Worm (Caenorhabditis elegans) whole organism, L4 larva: ENCODE measurements around the gene abu-14.

Source experiments
- T26A8.4 ChIP-seq: fragments of 200-800 bp; sonication (Bioruptor generic); IDR thresholded peaks from 2 replicates; pipeline ENCODE4 v1.3.6; 2022; ENCODE audit warnings: missing genetic modification characterization, missing compliant biosample characterization
- Y48G9A.11 ChIP-seq: fragments of 200-800 bp; sonication (Bioruptor generic); IDR thresholded peaks from 2 replicates; pipeline ENCODE4 v1.3.6; 2022; ENCODE audit warnings: missing genetic modification reagents, missing genetic modification characterization, missing compliant biosample characterization
- Y5F2A.4 ChIP-seq: fragments of 200-800 bp; sonication (Bioruptor generic); optimal IDR thresholded peaks from 2 replicates; lab custom pipeline; 2018; ENCODE audit warnings: mild to moderate bottlenecking, missing genetic modification characterization, missing compliant biosample characterization
- ZK546.5 ChIP-seq, 2 experiments: sonication (generic microtip); optimal IDR thresholded peaks; 2 replicates each; lab custom pipeline; 2017; ENCODE audit warnings: missing biosample characterization in 2 of 2, missing genetic modification characterization in 2 of 2
- arid-1 ChIP-seq: fragments of 200-800 bp; sonication (Bioruptor generic); conservative IDR thresholded peaks from 2 replicates; pipeline ENCODE4 v1.3.6; 2022; ENCODE audit warnings: missing genetic modification reagents, missing genetic modification characterization, missing compliant biosample characterization
- attf-4 ChIP-seq: sonication (generic microtip); optimal IDR thresholded peaks from 3 replicates; lab custom pipeline; 2017; ENCODE audit warnings: missing biosample characterization, missing genetic modification characterization
- ceh-32 ChIP-seq: sonication (generic microtip); optimal IDR thresholded peaks from 2 replicates; lab custom pipeline; 2016; ENCODE audit warnings: mild to moderate bottlenecking, missing genetic modification characterization, missing compliant biosample characterization; ENCODE audit not compliant: poor library complexity
- ceh-44 ChIP-seq: fragments of 200-800 bp; sonication (Bioruptor generic); IDR thresholded peaks from 2 replicates; pipeline ENCODE4 v1.3.6; 2022; ENCODE audit warnings: missing genetic modification reagents, missing genetic modification characterization, missing compliant biosample characterization
- ceh-62 ChIP-seq: sonication (generic microtip); optimal IDR thresholded peaks from 2 replicates; lab custom pipeline; 2017; ENCODE audit warnings: missing biosample characterization, missing genetic modification characterization
- daf-16 ChIP-seq, 3 experiments: sonication (generic microtip); optimal IDR thresholded peaks; 2 replicates each; lab custom pipeline; 2016 to 2017; ENCODE audit warnings: missing genetic modification characterization in 3 of 3, missing genetic modification reagents in 3 of 3, mild to moderate bottlenecking in 2 of 3, missing compliant biosample characterization in 2 of 3, missing biosample characterization in 1 of 3, moderate library complexity in 1 of 3
- daf-19 ChIP-seq: fragments of 200-800 bp; sonication (Bioruptor generic); conservative IDR thresholded peaks from 2 replicates; pipeline ENCODE4 v1.3.6; 2022; ENCODE audit warnings: missing genetic modification characterization, missing compliant biosample characterization
- duxl-1 ChIP-seq: sonication (generic microtip); optimal IDR thresholded peaks from 2 replicates; lab custom pipeline; 2016; ENCODE audit warnings: mild to moderate bottlenecking, missing genetic modification characterization, moderate library complexity, missing compliant biosample characterization; ENCODE audit not compliant: poor library complexity
- dve-1 ChIP-seq: sonication (generic microtip); optimal IDR thresholded peaks from 2 replicates; lab custom pipeline; 2017; ENCODE audit warnings: antibody characterized with exemption, mild to moderate bottlenecking, missing genetic modification characterization, missing compliant biosample characterization; ENCODE audit not compliant: insufficient read depth
- egl-27 ChIP-seq: sonication (generic microtip); optimal IDR thresholded peaks from 3 replicates; lab custom pipeline; 2017; ENCODE audit warnings: missing biosample characterization, missing genetic modification reagents, missing genetic modification characterization
- fkh-10 ChIP-seq: fragments of 150-350 bp; optimal IDR thresholded peaks from 2 replicates; lab custom pipeline; 2014; ENCODE audit warnings: missing biosample characterization, missing genetic modification reagents, missing genetic modification characterization
- hlh-11 ChIP-seq: fragments of 200-800 bp; sonication (Bioruptor generic); optimal IDR thresholded peaks from 2 replicates; lab custom pipeline; 2018; ENCODE audit warnings: mild to moderate bottlenecking, missing genetic modification characterization, missing compliant biosample characterization
- hlh-30 ChIP-seq: sonication (generic microtip); optimal IDR thresholded peaks from 2 replicates; lab custom pipeline; 2017; ENCODE audit warnings: antibody characterized with exemption, mild to moderate bottlenecking, missing genetic modification characterization, missing compliant biosample characterization; ENCODE audit not compliant: insufficient read depth
- lin-38 ChIP-seq: fragments of 200-800 bp; sonication (Bioruptor generic); IDR thresholded peaks from 2 replicates; pipeline ENCODE4 v1.3.6; 2022; ENCODE audit warnings: missing genetic modification reagents, missing genetic modification characterization, missing compliant biosample characterization
- lsy-2 ChIP-seq, 2 experiments: fragments of 150-350 bp in 1 of 2; sonication (generic microtip) in 1 of 2; optimal IDR thresholded peaks; 2 replicates each; lab custom pipeline; 2014 to 2017; ENCODE audit warnings: missing biosample characterization in 2 of 2, missing genetic modification characterization in 2 of 2
- mdt-29 ChIP-seq: fragments of 200-800 bp; sonication (Bioruptor generic); IDR thresholded peaks from 2 replicates; pipeline ENCODE4 v1.3.6; 2022; ENCODE audit warnings: missing genetic modification reagents, missing genetic modification characterization, missing compliant biosample characterization
- mes-2 ChIP-seq: sonication (generic microtip); optimal IDR thresholded peaks from 2 replicates; lab custom pipeline; 2016; ENCODE audit warnings: missing genotype, mild to moderate bottlenecking, missing genetic modification characterization, missing compliant biosample characterization; ENCODE audit not compliant: poor library complexity, severe bottlenecking
- nhr-102 ChIP-seq: sonication (generic microtip); optimal IDR thresholded peaks from 2 replicates; lab custom pipeline; 2016; ENCODE audit warnings: mild to moderate bottlenecking, missing genetic modification characterization, moderate library complexity, missing compliant biosample characterization
- nhr-111 ChIP-seq: fragments of 200-800 bp; sonication (Bioruptor generic); optimal IDR thresholded peaks from 2 replicates; lab custom pipeline; 2018; ENCODE audit warnings: mild to moderate bottlenecking, missing genetic modification characterization, missing compliant biosample characterization
- nhr-28 ChIP-seq: fragments of 150-350 bp; optimal IDR thresholded peaks from 2 replicates; lab custom pipeline; 2014; ENCODE audit warnings: missing biosample characterization, missing genetic modification characterization
- nhr-6 ChIP-seq: fragments of 150-350 bp; optimal IDR thresholded peaks from 2 replicates; lab custom pipeline; 2014; ENCODE audit warnings: missing biosample characterization, missing genetic modification characterization
- pha-4 ChIP-seq, 2 experiments: fragments of 150-350 bp in 1 of 2; fragments of 200-800 bp in 1 of 2; sonication (Bioruptor generic) in 1 of 2; IDR thresholded peaks in 1 of 2; optimal IDR thresholded peaks in 1 of 2; 2 replicates each; pipeline versions ENCODE4 v1.3.6 to Lab custom; 2014 to 2022; ENCODE audit warnings: missing genetic modification characterization in 2 of 2, missing genetic modification reagents in 2 of 2, missing biosample characterization in 1 of 2, missing compliant biosample characterization in 1 of 2
- pqm-1 ChIP-seq: sonication (generic microtip); optimal IDR thresholded peaks from 2 replicates; lab custom pipeline; 2017; ENCODE audit warnings: missing biosample characterization, missing genetic modification characterization
- saeg-2 ChIP-seq: fragments of 200-800 bp; sonication (Bioruptor generic); IDR thresholded peaks from 2 replicates; pipeline ENCODE4 v1.3.6; 2022; ENCODE audit warnings: missing genetic modification reagents, missing genetic modification characterization, missing compliant biosample characterization
- sdz-12 ChIP-seq: fragments of 200-800 bp; sonication (Bioruptor generic); optimal IDR thresholded peaks from 2 replicates; lab custom pipeline; 2018; ENCODE audit warnings: mild to moderate bottlenecking, missing genetic modification characterization, missing compliant biosample characterization
- skn-1 ChIP-seq: fragments of 150-350 bp; optimal IDR thresholded peaks from 2 replicates; lab custom pipeline; 2014; ENCODE audit warnings: missing biosample characterization, missing genetic modification characterization
- spr-1 ChIP-seq: sonication (generic microtip); optimal IDR thresholded peaks from 2 replicates; lab custom pipeline; 2016; ENCODE audit warnings: mild to moderate bottlenecking, missing genetic modification characterization, missing compliant biosample characterization
- spr-3 ChIP-seq: fragments of 200-800 bp; sonication (Bioruptor generic); optimal IDR thresholded peaks from 2 replicates; lab custom pipeline; 2018; ENCODE audit warnings: mild to moderate bottlenecking, missing genetic modification characterization, missing compliant biosample characterization
- tag-97 ChIP-seq: fragments of 200-800 bp; sonication (Bioruptor generic); IDR thresholded peaks from 2 replicates; pipeline ENCODE4 v1.3.6; 2022; ENCODE audit warnings: missing genetic modification characterization, missing compliant biosample characterization
- tra-1 ChIP-seq: fragments of 200-800 bp; sonication (Bioruptor generic); IDR thresholded peaks from 2 replicates; pipeline ENCODE4 v1.3.6; 2022; ENCODE audit warnings: missing genetic modification reagents, missing genetic modification characterization, missing compliant biosample characterization
- unc-39 ChIP-seq: sonication (generic microtip); optimal IDR thresholded peaks from 2 replicates; lab custom pipeline; 2017; ENCODE audit warnings: missing biosample characterization, missing genetic modification characterization
- unc-62 ChIP-seq, 3 experiments: fragments of 150-350 bp in 1 of 3; sonication (generic microtip); optimal IDR thresholded peaks in 2 of 3; peaks in 1 of 3; 1 replicate in 1 of 3; 2 replicates in 2 of 3; lab custom pipeline; 2014 to 2017; ENCODE audit warnings: missing biosample characterization in 3 of 3, missing genetic modification characterization in 3 of 3, missing genetic modification reagents in 3 of 3, missing genotype in 1 of 3
- zag-1 ChIP-seq: fragments of 150-350 bp; optimal IDR thresholded peaks from 2 replicates; lab custom pipeline; 2014; ENCODE audit warnings: missing biosample characterization, missing genetic modification characterization
- zip-2 ChIP-seq: fragments of 150-350 bp; optimal IDR thresholded peaks from 2 replicates; lab custom pipeline; 2014; ENCODE audit warnings: missing biosample characterization, missing genetic modification characterization

abu-14 gene

ce11 chrII:9189648-9190047 is 37.4 kb downstream of the abu-14 start (continued):
- TF ChIP-seq pha-4 (GFP tag; IDR thresholded peaks at IDR 0.05; lab: Robert Waterston, UW): no peak
- TF ChIP-seq pha-4 (tag; optimal IDR thresholded peaks at IDR 0.05; lab: Kevin White, UChicago): no peak

ce11 chrII:9188380-9188779 is 38.6 kb downstream of the abu-14 start, which contains the start of gene sym-2:
Gene sym-2 (minus strand): TSS chrII:9188480.
- no peak for TF ChIP-seq nhr-6
- TF ChIP-seq tag-97 (GFP tag; lab: Robert Waterston, UW): no peak
- no peak for TF ChIP-seq Y5F2A.4 (GFP tag; lab: Kevin White, UChicago)
- TF ChIP-seq sdz-12 (GFP tag; lab: Kevin White, UChicago): no peak
- TF ChIP-seq ceh-62 (tag; lab: Kevin White, UChicago): no peak
- no peak for TF ChIP-seq T26A8.4 (GFP tag; lab: Robert Waterston, UW)
- TF ChIP-seq skn-1: no peak
- TF ChIP-seq pqm-1: no peak
- no peak for TF ChIP-seq mes-2 (tag; lab: Kevin White, UChicago)
- no peak for TF ChIP-seq arid-1 (GFP tag; lab: Robert Waterston, UW)

- TF ChIP-seq pha-4 (GFP tag; IDR thresholded peaks at IDR 0.05; lab: Robert Waterston, UW) (no peak), pha-4 (tag; optimal IDR thresholded peaks at IDR 0.05; lab: Kevin White, UChicago) (peak; percentile 87), unc-62 (GFP tag; optimal IDR thresholded peaks at IDR 0.05 in 1 of 2; lab: Kevin White, UChicago) (peak in 1 of 2 experiments; percentile 58), unc-62 (tag; optimal IDR thresholded peaks at IDR 0.05; lab: Kevin White, UChicago) (no peak), tra-1 (GFP tag; lab: Robert Waterston, UW) (no peak), nhr-6 (peak; percentile 29)
- TF ChIP-seq, all 104 proteins: peak for 3
Measured at ce11 chrII:9185915-9186314, 41.1 kb downstream of the abu-14 start.

- no peak for TF ChIP-seq zag-1
- TF ChIP-seq skn-1: no peak
- peak; percentile 41 for TF ChIP-seq dve-1 (tag; lab: Kevin White, UChicago)
- no peak for TF ChIP-seq pha-4 (GFP tag; IDR thresholded peaks at IDR 0.05; lab: Robert Waterston, UW)
- TF ChIP-seq pha-4 (tag; optimal IDR thresholded peaks at IDR 0.05; lab: Kevin White, UChicago): no peak
- TF ChIP-seq hlh-11: peak; percentile 26
- no peak for TF ChIP-seq arid-1 (GFP tag; lab: Robert Waterston, UW)
- TF ChIP-seq pqm-1: peak; percentile 85
- no peak for TF ChIP-seq hlh-30 (tag; lab: Kevin White, UChicago)
- no peak for TF ChIP-seq zip-2 (tag; lab: Kevin White, UChicago)
- TF ChIP-seq nhr-111 (GFP tag; lab: Kevin White, UChicago): no peak
- peak; percentile 4 for TF ChIP-seq mes-2 (tag; lab: Kevin White, UChicago)
- no peak for TF ChIP-seq egl-27 (tag; lab: Kevin White, UChicago)
- TF ChIP-seq lsy-2 (tag; optimal IDR thresholded peaks at IDR 0.05; lab: Kevin White, UChicago): no peak
- peak; percentile 65 for TF ChIP-seq nhr-28
- TF ChIP-seq spr-1 (tag; lab: Kevin White, UChicago): no peak
- no peak for TF ChIP-seq lin-38 (GFP tag; lab: Robert Waterston, UW)
- no peak for TF ChIP-seq Y48G9A.11 (GFP tag; lab: Robert Waterston, UW)
- no peak for TF ChIP-seq daf-16 (GFP tag; optimal IDR thresholded peaks at IDR 0.05; lab: Kevin White, UChicago)
- peak; percentile 48 for TF ChIP-seq daf-16 (tag; optimal IDR thresholded peaks at IDR 0.05; lab: Kevin White, UChicago)
- TF ChIP-seq, all 104 proteins: peak for 6
Measured at ce11 chrII:9181155-9181554, 45.9 kb downstream of the abu-14 start.

ce11 chrII:9178811-9179210 is 48.2 kb downstream of the abu-14 start:
- no peak for TF ChIP-seq skn-1
- peak in 1 of 2 experiments; percentile 78 for TF ChIP-seq unc-62 (GFP tag; optimal IDR thresholded peaks at IDR 0.05 in 1 of 2; lab: Kevin White, UChicago)
- TF ChIP-seq unc-62 (tag; optimal IDR thresholded peaks at IDR 0.05; lab: Kevin White, UChicago): no peak

- TF ChIP-seq attf-4 (tag; lab: Kevin White, UChicago) (no peak), unc-39 (tag; lab: Kevin White, UChicago) (no peak), ZK546.5 (tag; optimal IDR thresholded peaks at IDR 0.05; lab: Kevin White, UChicago) (no peak), ceh-32 (tag; lab: Kevin White, UChicago) (no peak), nhr-102 (tag; lab: Kevin White, UChicago) (no peak), zip-2 (tag; lab: Kevin White, UChicago) (no peak), duxl-1 (no peak), spr-1 (tag; lab: Kevin White, UChicago) (no peak), ceh-44 (GFP tag; lab: Robert Waterston, UW) (no peak), spr-3 (GFP tag; lab: Kevin White, UChicago) (no peak), mdt-29 (GFP tag; lab: Robert Waterston, UW) (no peak), daf-19 (GFP tag; lab: Robert Waterston, UW) (no peak), T26A8.4 (GFP tag; lab: Robert Waterston, UW) (no peak), saeg-2 (GFP tag; lab: Robert Waterston, UW) (no peak), fkh-10 (GFP tag; lab: Kevin White, UChicago) (no peak), tra-1 (GFP tag; lab: Robert Waterston, UW) (no peak)
Measured at ce11 chrII:9177080-9177479, 49.9 kb downstream of the abu-14 start, which contains the start of the genes sec-5 and pir-1. Gene sec-5 (minus strand): TSS chrII:9177152. Gene pir-1 (plus strand): TSS chrII:9177300.
